Fruit fly (Drosophila melanogaster): ENCODE measurements around the gene CG6503.
A peak's percentile ranks its signal among the peaks of the same experiment; 100 is the strongest.

Gene CG6503

dm6 chr3R:26452345-26452744 lies 27.4 kb upstream of the CG6503 start, which contains the start of gene CG5447 (continued):
- TF ChIP-seq CG17612 (GFP tag; IDR thresholded peaks at IDR 0.05), result no peak
- no peak for TF ChIP-seq Atf3 (GFP tag; optimal IDR thresholded peaks at IDR 0.05)
- no peak for TF ChIP-seq CG12236 (GFP tag; optimal IDR thresholded peaks at IDR 0.05)
- no peak for TF ChIP-seq CG2129 (GFP tag; IDR thresholded peaks at IDR 0.05; ENCODE audit: partially characterized antibody)
- TF ChIP-seq CG14965 (GFP tag; optimal IDR thresholded peaks at IDR 0.05; ENCODE audit: borderline replicate concordance), result no peak
- no peak for TF ChIP-seq schlank (tag; optimal IDR thresholded peaks at IDR 0.05)
- TF ChIP-seq CG5953 (GFP tag; IDR thresholded peaks at IDR 0.05), result no peak
- TF ChIP-seq CG9215 (GFP tag; IDR thresholded peaks at IDR 0.05), result no peak
- TF ChIP-seq Spps (tag; optimal IDR thresholded peaks at IDR 0.05), result no peak
- TF ChIP-seq knrl (GFP tag; IDR thresholded peaks at IDR 0.05; ENCODE audit: partially characterized antibody), result 0 out of 3 replicates have a peak, but pooled peaks have one; percentile 24
- peak; percentile 53; the same call in 1 of the 2 replicates for TF ChIP-seq MBD-R2 (GFP tag; IDR thresholded peaks at IDR 0.05)
- TF ChIP-seq pzg (GFP tag; optimal IDR thresholded peaks at IDR 0.05), result peak; percentile 88
- TF ChIP-seq nom (GFP tag; optimal IDR thresholded peaks at IDR 0.05), result no peak
- TF ChIP-seq CG14710 (tag; optimal IDR thresholded peaks at IDR 0.05), result peak; percentile 99
- TF ChIP-seq esg (GFP tag; conservative IDR thresholded peaks at IDR 0.05), result no peak
- TF ChIP-seq dysf (GFP tag; IDR thresholded peaks at IDR 0.05), result no peak
- TF ChIP-seq CG13424 (tag; optimal IDR thresholded peaks at IDR 0.05), result no peak
- TF ChIP-seq CG10321 (GFP tag; IDR thresholded peaks at IDR 0.05), result no peak
- TF ChIP-seq Nf-YC (tag; optimal IDR thresholded peaks at IDR 0.05), result no peak
- TF ChIP-seq CG17385 (GFP tag; optimal IDR thresholded peaks at IDR 0.05), result no peak
- TF ChIP-seq Dp (GFP tag; optimal IDR thresholded peaks at IDR 0.05), result peak; percentile 88
- TF ChIP-seq dm (GFP tag; optimal IDR thresholded peaks at IDR 0.05), result no peak

DNA sequence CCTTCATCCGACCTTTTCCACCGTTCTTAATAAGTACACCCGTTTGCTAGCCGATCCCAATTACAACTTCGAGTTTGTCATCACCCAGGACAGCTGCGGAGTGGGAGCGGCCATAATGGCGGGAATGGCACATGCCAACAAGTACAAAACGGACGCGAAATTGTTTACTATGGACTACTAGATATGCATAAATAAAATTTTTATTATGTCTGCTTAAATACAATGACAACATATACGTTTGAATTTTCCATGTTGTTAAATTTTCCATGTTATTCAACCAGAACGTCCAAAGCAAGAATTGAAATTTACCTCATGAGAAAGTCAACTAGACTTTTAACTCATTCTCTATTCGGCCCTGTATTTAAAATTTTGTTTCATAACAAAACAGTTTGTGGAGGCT lies 25.5 kb upstream of the CG6503 start, which contains the start of gene Hex-t2:
TSS of gene Hex-t2 (plus strand) at position 301 of the 400 bp plus-strand sequence.
- no peak for TF ChIP-seq Ada2b (GFP tag; IDR thresholded peaks at IDR 0.05)
- TF ChIP-seq CG1603 (tag; optimal IDR thresholded peaks at IDR 0.05), result no peak
- no peak for TF ChIP-seq ken (GFP tag; IDR thresholded peaks at IDR 0.05)

DNA sequence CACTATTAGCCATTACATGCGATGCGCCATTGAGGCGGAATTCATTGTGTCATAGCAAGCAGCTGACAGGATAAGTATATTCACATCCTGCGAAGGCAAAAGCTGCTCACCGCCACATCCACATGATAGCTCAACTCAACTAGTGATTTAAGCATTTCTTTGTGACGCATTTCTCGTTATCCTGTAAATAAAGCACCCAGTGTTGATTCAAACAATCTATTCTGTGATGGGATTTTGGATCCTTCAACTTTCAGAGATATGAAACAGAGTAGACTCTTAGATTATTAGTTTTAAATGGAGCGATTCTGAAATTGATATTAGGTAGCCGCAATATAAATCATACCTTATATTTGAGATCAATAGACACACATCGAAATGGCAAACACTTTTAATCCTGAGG lies 23.9 kb upstream of the CG6503 start, which contains the start of gene Hex-t1:
TSS of gene Hex-t1 (plus strand) at position 301 of the 400 bp plus-strand sequence.
- no peak for TF ChIP-seq Fer2 (tag; optimal IDR thresholded peaks at IDR 0.05)
- no peak for TF ChIP-seq CG15479 (GFP tag; optimal IDR thresholded peaks at IDR 0.05)
- no peak for TF ChIP-seq dmrt11E (tag; optimal IDR thresholded peaks at IDR 0.05)
- TF ChIP-seq Kr (GFP tag; optimal IDR thresholded peaks at IDR 0.05), result no peak
- no peak for TF ChIP-seq fd102C (GFP tag; optimal IDR thresholded peaks at IDR 0.05)
- no peak for TF ChIP-seq crol (GFP tag; IDR thresholded peaks at IDR 0.05)
- TF ChIP-seq Oaz (GFP tag; IDR thresholded peaks at IDR 0.05), result no peak
- TF ChIP-seq gro (GFP tag; optimal IDR thresholded peaks at IDR 0.05), result no peak
- TF ChIP-seq Hmx (GFP tag; optimal IDR thresholded peaks at IDR 0.05), result no peak
- no peak for TF ChIP-seq CG11093 (GFP tag; IDR thresholded peaks at IDR 0.05)
- no peak for TF ChIP-seq CG2678 (tag; optimal IDR thresholded peaks at IDR 0.05)
- TF ChIP-seq HmgZ (tag; optimal IDR thresholded peaks at IDR 0.05), result no peak
- TF ChIP-seq Lhr (GFP tag; optimal IDR thresholded peaks at IDR 0.05), result no peak
- no peak for TF ChIP-seq fd96Cb (tag; optimal IDR thresholded peaks at IDR 0.05)
- TF ChIP-seq onecut (GFP tag; IDR thresholded peaks at IDR 0.05), result no peak
- no peak for TF ChIP-seq CG6854 (GFP tag; optimal IDR thresholded peaks at IDR 0.05)
- TF ChIP-seq Camta (GFP tag; optimal IDR thresholded peaks at IDR 0.05), result no peak
- TF ChIP-seq D19B (GFP tag; optimal IDR thresholded peaks at IDR 0.05), result no peak
- TF ChIP-seq Hey (tag; optimal IDR thresholded peaks at IDR 0.05), result no peak
